Fruit fly (Drosophila melanogaster) whole organism, embryonic: ENCODE results near the gene CG31974.

Experiments used
- CG17912 ChIP-seq: fragments of 200-800 bp; sonication (Bioruptor generic); optimal IDR thresholded peaks from 2 replicates; lab custom pipeline; 2018; ENCODE audit warnings: missing biosample characterization, mild to moderate bottlenecking, missing genetic modification characterization
- Dref ChIP-seq: fragments of 200-800 bp; sonication (Bioruptor generic); IDR thresholded peaks from 2 replicates; pipeline ENCODE4 v1.3.6; 2022; ENCODE audit warnings: missing biosample characterization, missing genetic modification characterization
- GATAe ChIP-seq: fragments of 200-800 bp; sonication (Bioruptor generic); conservative IDR thresholded peaks from 2 replicates; pipeline ENCODE4 v1.3.6; 2022; ENCODE audit warnings: missing biosample characterization, missing genetic modification characterization
- HHEX ChIP-seq: fragments of 200-800 bp; sonication (Bioruptor generic); optimal IDR thresholded peaks from 3 replicates; lab custom pipeline; 2017; ENCODE audit warnings: missing biosample characterization, mild to moderate bottlenecking, missing genetic modification characterization, missing genetic modification reagents
- Hr78 ChIP-seq, 2 experiments: fragments of 200-800 bp in 1 of 2; fragments of >200 bp in 1 of 2; sonication (Bioruptor generic) in 1 of 2; optimal IDR thresholded peaks; 2 replicates each; lab custom pipeline; 2017 to 2019; ENCODE audit warnings: missing biosample characterization in 2 of 2, missing genetic modification characterization in 2 of 2, mild to moderate bottlenecking in 1 of 2, moderate library complexity in 1 of 2
- bigmax ChIP-seq: fragments of 200-800 bp; sonication (Bioruptor generic); optimal IDR thresholded peaks from 2 replicates; lab custom pipeline; 2018; ENCODE audit warnings: missing biosample characterization, mild to moderate bottlenecking, missing genetic modification characterization
- mam ChIP-seq: fragments of 200-800 bp; sonication (Bioruptor generic); optimal IDR thresholded peaks from 3 replicates; lab custom pipeline; 2016; ENCODE audit warnings: missing biosample characterization, missing genetic modification characterization
- repo ChIP-seq: fragments of 200-800 bp; sonication (Bioruptor generic); optimal IDR thresholded peaks from 2 replicates; lab custom pipeline; 2016; ENCODE audit warnings: missing biosample characterization, missing genetic modification characterization
- stwl ChIP-seq: fragments of 200-800 bp; sonication (Bioruptor generic); optimal IDR thresholded peaks from 3 replicates; lab custom pipeline; 2018; ENCODE audit warnings: missing biosample characterization, mild to moderate bottlenecking, missing genetic modification characterization, moderate library complexity

dm6 chr2L:171499-172250 is 28.8 kb upstream of the CG31974 start:
- no peak for TF ChIP-seq GATAe (GFP tag; lab: Robert Waterston, UW)
- TF ChIP-seq CG17912, result no peak
- no peak for TF ChIP-seq mam
- no peak for TF ChIP-seq Dref (GFP tag; lab: Robert Waterston, UW)
- TF ChIP-seq Hr78 (GFP tag; optimal IDR thresholded peaks at IDR 0.05; lab: Kevin White, UChicago), result no peak
- TF ChIP-seq HHEX (GFP tag; lab: Kevin White, UChicago), result no peak
- no peak for TF ChIP-seq bigmax (GFP tag; lab: Kevin White, UChicago)
- no peak for TF ChIP-seq stwl (tag; lab: Kevin White, UChicago)
- no peak for TF ChIP-seq repo (GFP tag; lab: Kevin White, UChicago)
